Worm (Caenorhabditis elegans) whole organism, late embryonic: Measurements from ENCODE around the gene F28A10.8.

Source experiments
- C08G9.2 ChIP-seq: sonication (generic microtip); optimal IDR thresholded peaks from 2 replicates; lab custom pipeline; 2016; ENCODE audit warnings: mild to moderate bottlenecking, missing genetic modification characterization, moderate library complexity, missing compliant biosample characterization
- C38D4.7 ChIP-seq: fragments of 200-800 bp; sonication (Bioruptor generic); optimal IDR thresholded peaks from 2 replicates; lab custom pipeline; 2018; ENCODE audit warnings: mild to moderate bottlenecking, missing genetic modification characterization, moderate library complexity, missing compliant biosample characterization
- F13H6.1 ChIP-seq: sonication (generic microtip); optimal IDR thresholded peaks from 2 replicates; lab custom pipeline; 2016; ENCODE audit warnings: missing genetic modification characterization, missing compliant biosample characterization
- Y22D7AL.16 ChIP-seq: sonication (generic microtip); optimal IDR thresholded peaks from 2 replicates; lab custom pipeline; 2016; ENCODE audit warnings: missing genetic modification characterization, missing compliant biosample characterization
- ahr-1 ChIP-seq: sonication (generic microtip); optimal IDR thresholded peaks from 2 replicates; lab custom pipeline; 2016; ENCODE audit warnings: missing genetic modification characterization, missing compliant biosample characterization
- ceh-14 ChIP-seq: sonication (generic microtip); optimal IDR thresholded peaks from 2 replicates; lab custom pipeline; 2016; ENCODE audit warnings: missing genotype, missing genetic modification characterization, missing compliant biosample characterization
- ceh-18 ChIP-seq: sonication (generic microtip); optimal IDR thresholded peaks from 2 replicates; lab custom pipeline; 2016; ENCODE audit warnings: missing genetic modification characterization, missing compliant biosample characterization
- ceh-2 ChIP-seq: sonication (generic microtip); optimal IDR thresholded peaks from 2 replicates; lab custom pipeline; 2016; ENCODE audit warnings: missing genotype, missing genetic modification characterization, missing compliant biosample characterization
- ceh-22 ChIP-seq: sonication (generic microtip); optimal IDR thresholded peaks from 2 replicates; lab custom pipeline; 2017; ENCODE audit warnings: missing biosample characterization, missing genetic modification characterization
- ceh-24 ChIP-seq: sonication (generic microtip); optimal IDR thresholded peaks from 2 replicates; lab custom pipeline; 2016; ENCODE audit warnings: mild to moderate bottlenecking, missing genetic modification characterization, missing compliant biosample characterization
- ceh-34 ChIP-seq: sonication (generic microtip); optimal IDR thresholded peaks from 2 replicates; lab custom pipeline; 2016; ENCODE audit warnings: mild to moderate bottlenecking, missing genetic modification characterization, missing compliant biosample characterization
- ceh-45 ChIP-seq: fragments of 200-800 bp; sonication (Bioruptor generic); IDR thresholded peaks from 2 replicates; pipeline ENCODE4 v1.3.6; 2022; ENCODE audit warnings: missing genetic modification reagents, missing genetic modification characterization, missing compliant biosample characterization
- ceh-48 ChIP-seq: sonication (generic microtip); optimal IDR thresholded peaks from 2 replicates; lab custom pipeline; 2016; ENCODE audit warnings: missing genetic modification characterization, inconsistent platforms, missing compliant biosample characterization
- ceh-6 ChIP-seq: fragments of 200-800 bp; sonication (Bioruptor generic); optimal IDR thresholded peaks from 2 replicates; lab custom pipeline; 2018; ENCODE audit warnings: mild to moderate bottlenecking, missing genetic modification characterization, missing compliant biosample characterization
- dve-1 ChIP-seq: sonication (generic microtip); optimal IDR thresholded peaks from 2 replicates; lab custom pipeline; 2017; ENCODE audit warnings: antibody characterized with exemption, mild to moderate bottlenecking, missing genetic modification characterization, missing compliant biosample characterization
- eyg-1 ChIP-seq: sonication (generic microtip); optimal IDR thresholded peaks from 2 replicates; lab custom pipeline; 2016; ENCODE audit warnings: missing genotype, missing genetic modification characterization, missing compliant biosample characterization
- fkh-10 ChIP-seq: fragments of 150-350 bp; optimal IDR thresholded peaks from 2 replicates; lab custom pipeline; 2014; ENCODE audit warnings: missing biosample characterization, missing genetic modification reagents, missing genetic modification characterization
- fkh-6 ChIP-seq: sonication (generic microtip); optimal IDR thresholded peaks from 2 replicates; lab custom pipeline; 2016; ENCODE audit warnings: missing genetic modification characterization, missing compliant biosample characterization
- hlh-30 ChIP-seq: sonication (generic microtip); optimal IDR thresholded peaks from 2 replicates; lab custom pipeline; 2017; ENCODE audit warnings: antibody characterized with exemption, missing genetic modification characterization, missing compliant biosample characterization; ENCODE audit not compliant: insufficient read depth
- hlh-8 ChIP-seq: sonication (generic microtip); optimal IDR thresholded peaks from 2 replicates; lab custom pipeline; 2016; ENCODE audit warnings: missing genotype, missing genetic modification characterization, missing compliant biosample characterization
- lim-6 ChIP-seq: sonication (generic microtip); optimal IDR thresholded peaks from 2 replicates; lab custom pipeline; 2016; ENCODE audit warnings: missing genetic modification characterization, missing compliant biosample characterization
- lin-11 ChIP-seq: fragments of 200-800 bp; sonication (Bioruptor generic); optimal IDR thresholded peaks from 2 replicates; lab custom pipeline; 2018; ENCODE audit warnings: mild to moderate bottlenecking, missing genetic modification characterization, missing compliant biosample characterization
- mec-3 ChIP-seq: sonication (generic microtip); optimal IDR thresholded peaks from 2 replicates; lab custom pipeline; 2016; ENCODE audit warnings: borderline replicate concordance, missing genetic modification characterization, missing compliant biosample characterization
- nfya-1 ChIP-seq: sonication (generic microtip); optimal IDR thresholded peaks from 2 replicates; lab custom pipeline; 2017; ENCODE audit warnings: missing genetic modification characterization, mild to moderate bottlenecking, missing compliant biosample characterization, antibody characterized with exemption, moderate library complexity
- npax-4 ChIP-seq: sonication (generic microtip); optimal IDR thresholded peaks from 2 replicates; lab custom pipeline; 2016; ENCODE audit warnings: missing genetic modification characterization, missing compliant biosample characterization
- pha-4 ChIP-seq: fragments of 150-350 bp; optimal IDR thresholded peaks from 2 replicates; lab custom pipeline; 2018; ENCODE audit warnings: missing biosample characterization, missing genetic modification reagents, missing genetic modification characterization
- pqm-1 ChIP-seq: sonication (generic microtip); optimal IDR thresholded peaks from 2 replicates; lab custom pipeline; 2016; ENCODE audit warnings: missing genetic modification characterization, missing compliant biosample characterization
- ref-2 ChIP-seq: sonication (generic microtip); optimal IDR thresholded peaks from 2 replicates; lab custom pipeline; 2016; ENCODE audit warnings: missing genetic modification characterization, missing compliant biosample characterization
- sox-2 ChIP-seq: fragments of 200-800 bp; sonication (Bioruptor generic); IDR thresholded peaks from 2 replicates; pipeline ENCODE4 v1.3.6; 2022; ENCODE audit warnings: missing genetic modification reagents, missing genetic modification characterization, missing compliant biosample characterization
- sox-4 ChIP-seq: sonication (generic microtip); optimal IDR thresholded peaks from 2 replicates; lab custom pipeline; 2017; ENCODE audit warnings: mild to moderate bottlenecking, missing genetic modification characterization, inconsistent platforms, missing compliant biosample characterization
- syd-9 ChIP-seq: sonication (generic microtip); optimal IDR thresholded peaks from 2 replicates; lab custom pipeline; 2016; ENCODE audit warnings: mild to moderate bottlenecking, missing genetic modification characterization, moderate library complexity, missing compliant biosample characterization
- tbx-2 ChIP-seq: sonication (generic microtip); optimal IDR thresholded peaks from 2 replicates; lab custom pipeline; 2016; ENCODE audit warnings: missing genetic modification characterization, missing compliant biosample characterization
- tbx-7 ChIP-seq: sonication (generic microtip); optimal IDR thresholded peaks from 2 replicates; lab custom pipeline; 2016; ENCODE audit warnings: missing genotype, missing genetic modification characterization, missing compliant biosample characterization
- ttx-3 ChIP-seq: sonication (generic microtip); optimal IDR thresholded peaks from 2 replicates; lab custom pipeline; 2016; ENCODE audit warnings: missing genetic modification reagents, missing genetic modification characterization, missing compliant biosample characterization
- unc-55 ChIP-seq: sonication (generic microtip); optimal IDR thresholded peaks from 2 replicates; lab custom pipeline; 2017; ENCODE audit warnings: missing biosample characterization, missing genetic modification reagents, missing genetic modification characterization
- ztf-16 ChIP-seq: sonication (generic microtip); optimal IDR thresholded peaks from 2 replicates; lab custom pipeline; 2017; ENCODE audit warnings: missing genetic modification characterization, missing compliant biosample characterization

The F28A10.8 gene

DNA sequence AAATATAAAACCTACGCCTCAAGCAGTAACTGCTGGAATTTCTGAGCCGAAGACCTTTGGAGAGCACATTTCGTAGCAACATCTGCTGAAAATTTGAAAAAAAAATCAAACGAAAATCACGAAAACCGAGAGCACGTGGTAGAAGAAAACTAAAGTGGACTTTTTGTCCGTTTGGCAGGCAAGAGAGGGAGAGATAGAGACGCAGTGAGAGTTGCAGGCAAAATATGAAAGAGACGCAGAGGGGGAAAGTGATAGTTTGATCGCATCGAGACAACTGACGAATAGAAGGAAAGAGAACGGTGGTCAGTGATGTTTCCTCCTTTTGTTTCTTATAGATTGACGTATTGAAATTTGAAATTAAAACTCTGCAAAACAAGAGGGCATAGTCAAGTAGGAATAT lies 10.2 kb upstream of the F28A10.8 start, which contains the start of the genes acdh-9 and F28A10.13:
Gene acdh-9, minus strand, starts transcription at position 85 of the 400 bp plus-strand sequence.
Gene F28A10.13, plus strand, starts transcription at position 294 of the 400 bp plus-strand sequence.
- peak; percentile 10 for TF ChIP-seq ceh-18 (tag; lab: Kevin White, UChicago)
- TF ChIP-seq nfya-1 (tag; lab: Kevin White, UChicago), result peak; percentile 43
- TF ChIP-seq hlh-30, result peak; percentile 35
- no peak for TF ChIP-seq ahr-1 (tag; lab: Kevin White, UChicago)
- peak; percentile 81 for TF ChIP-seq unc-55

DNA sequence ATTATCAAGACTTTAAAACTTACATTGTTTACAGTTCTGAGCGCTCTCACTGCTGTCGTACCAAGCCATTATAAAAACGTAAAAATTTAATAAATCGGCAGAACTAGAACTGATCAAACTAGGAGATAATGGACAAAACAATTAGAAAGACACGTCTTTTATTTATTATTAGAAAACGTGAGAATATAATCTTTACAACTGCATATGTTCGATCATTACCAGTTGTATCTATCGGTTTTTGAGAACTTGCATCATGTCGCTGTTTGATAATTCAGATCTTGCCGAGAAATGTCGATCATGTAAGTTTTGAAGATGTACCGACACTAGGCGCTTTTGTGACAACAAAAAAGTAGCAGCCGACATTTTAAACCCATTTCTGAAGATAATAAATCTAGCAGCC lies 7.3 kb upstream of the F28A10.8 start, which contains the start of gene F28A10.7:
Gene F28A10.7, minus strand, starts transcription at position 101 of the 400 bp plus-strand sequence.
- TF ChIP-seq mec-3 (tag; lab: Kevin White, UChicago) (no peak), C08G9.2 (no peak), ceh-34 (tag; lab: Kevin White, UChicago) (no peak), fkh-10 (no peak), lin-11 (tag; lab: Kevin White, UChicago) (no peak), ztf-16 (no peak), syd-9 (tag; lab: Kevin White, UChicago) (no peak), fkh-6 (tag; lab: Kevin White, UChicago) (no peak), tbx-7 (tag; lab: Kevin White, UChicago) (no peak), ceh-48 (tag; lab: Kevin White, UChicago) (no peak), sox-2 (GFP tag; lab: Robert Waterston, UW) (no peak), ref-2 (no peak), lim-6 (no peak), unc-55 (no peak), hlh-8 (tag; lab: Kevin White, UChicago) (no peak), ceh-24 (tag; lab: Kevin White, UChicago) (no peak)

DNA sequence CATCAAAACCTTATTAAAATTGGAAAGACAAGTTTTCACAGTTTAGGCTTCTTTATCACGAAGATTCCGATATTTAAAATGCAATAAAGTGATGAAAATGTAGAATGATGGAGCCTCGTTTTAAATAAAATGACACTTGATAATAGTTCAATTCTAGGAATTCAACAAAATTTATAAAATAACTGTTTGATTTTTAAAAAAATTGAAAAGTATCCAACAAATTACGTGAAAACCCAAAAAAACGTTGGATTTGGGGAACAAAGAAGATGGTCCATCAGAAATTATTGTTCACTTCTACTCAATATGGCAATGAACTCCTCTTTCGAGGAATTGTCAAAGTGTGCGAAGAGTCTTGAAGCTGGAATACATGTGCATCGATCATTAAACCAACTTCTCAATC lies 5.7 kb upstream of the F28A10.8 start, which contains the start of gene F28A10.4:
Gene F28A10.4, plus strand, starts transcription at position 301 of the 400 bp plus-strand sequence.
- TF ChIP-seq fkh-10 (no peak), pha-4 (tag; lab: Kevin White, UChicago) (no peak), eyg-1 (tag; lab: Kevin White, UChicago) (no peak), ceh-6 (no peak), ceh-24 (tag; lab: Kevin White, UChicago) (no peak), ceh-14 (no peak), ttx-3 (no peak), dve-1 (tag; lab: Kevin White, UChicago) (no peak), F13H6.1 (no peak), tbx-2 (tag; lab: Kevin White, UChicago) (no peak), sox-4 (tag; lab: Kevin White, UChicago) (no peak), ceh-22 (tag; lab: Kevin White, UChicago) (no peak), Y22D7AL.16 (tag; lab: Kevin White, UChicago) (no peak), nfya-1 (tag; lab: Kevin White, UChicago) (no peak), npax-4 (no peak), pqm-1 (no peak)
- TF ChIP-seq, all 69 proteins: peak for 0

DNA sequence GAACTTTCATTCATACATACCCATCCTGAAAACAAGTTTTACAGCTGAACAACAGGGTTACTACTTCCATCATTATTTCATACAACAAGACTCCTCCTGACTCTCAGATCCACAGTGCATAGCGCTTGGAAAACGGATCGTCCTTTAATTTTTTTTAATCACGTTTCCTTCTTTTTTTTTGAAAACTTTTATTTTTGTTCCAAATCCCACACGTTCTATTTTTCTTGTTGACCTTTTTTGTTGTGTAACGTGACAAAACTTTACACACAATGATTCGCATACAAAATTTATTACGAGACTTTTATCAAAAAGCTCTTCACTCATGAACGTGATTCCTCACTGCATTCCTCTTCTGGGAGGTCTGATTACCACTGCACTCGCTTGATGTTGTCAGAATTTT lies 1.8 kb upstream of the F28A10.8 start, which contains the start of gene clc-33:
Gene clc-33, plus strand, starts transcription at position 301 of the 400 bp plus-strand sequence.
- TF ChIP-seq C38D4.7 (GFP tag; lab: Kevin White, UChicago) (no peak), Y22D7AL.16 (tag; lab: Kevin White, UChicago) (no peak), ceh-2 (no peak), ceh-45 (no peak), ref-2 (no peak), fkh-10 (no peak)
- TF ChIP-seq, all 69 proteins: peak for 0

DNA sequence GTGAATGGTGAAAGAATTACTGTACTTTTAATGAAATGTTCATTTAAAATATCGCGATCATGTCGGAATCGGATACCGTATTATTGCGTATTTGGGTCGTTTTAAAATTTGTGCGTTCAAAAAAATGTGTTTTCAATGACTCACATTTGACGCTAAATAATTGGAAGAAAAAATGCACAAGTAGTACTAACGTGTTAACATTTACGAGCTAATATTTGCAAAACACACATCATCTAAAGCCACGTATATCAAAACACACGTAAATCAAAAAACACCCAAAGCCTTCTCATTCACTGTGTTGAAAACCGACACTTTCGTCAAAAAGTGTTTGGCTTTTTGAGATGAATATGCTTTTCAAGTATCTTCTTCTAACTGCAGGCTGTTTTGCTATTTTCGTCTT lies 12.8 kb downstream of the F28A10.8 start, which contains the start of gene F28A10.1:
Gene F28A10.1, plus strand, starts transcription at position 301 of the 400 bp plus-strand sequence.
- no peak for TF ChIP-seq ref-2
